Worm (Caenorhabditis elegans) whole organism, L1 larva: Measurements from ENCODE around the gene F35D2.1.
A peak's percentile ranks its signal among the peaks of the same experiment; 100 is the strongest.

Source experiments
- C04F5.9 ChIP-seq: sonication (generic microtip); optimal IDR thresholded peaks from 2 replicates; lab custom pipeline; 2016; ENCODE audit warnings: missing genetic modification characterization, missing compliant biosample characterization
- C16A3.4 ChIP-seq: fragments of 150-350 bp; optimal IDR thresholded peaks from 2 replicates; lab custom pipeline; 2014; ENCODE audit warnings: missing biosample characterization, missing genetic modification characterization
- F16B12.6 ChIP-seq: fragments of 150-350 bp; optimal IDR thresholded peaks from 2 replicates; lab custom pipeline; 2014; ENCODE audit warnings: missing biosample characterization, missing genetic modification characterization
- Y116A8C.19 ChIP-seq: sonication (generic microtip); optimal IDR thresholded peaks from 2 replicates; lab custom pipeline; 2016; ENCODE audit warnings: missing compliant biosample characterization, missing genetic modification characterization, borderline replicate concordance
- alr-1 ChIP-seq: fragments of 200-800 bp; sonication (Bioruptor generic); optimal IDR thresholded peaks from 2 replicates; lab custom pipeline; 2018; ENCODE audit warnings: borderline replicate concordance, mild to moderate bottlenecking, missing genetic modification characterization, missing compliant biosample characterization
- blmp-1 ChIP-seq: fragments of 150-350 bp; optimal IDR thresholded peaks from 2 replicates; lab custom pipeline; 2014; ENCODE audit warnings: missing biosample characterization, missing genetic modification characterization
- ceh-63 ChIP-seq: fragments of 200-800 bp; sonication (Bioruptor generic); optimal IDR thresholded peaks from 2 replicates; lab custom pipeline; 2018; ENCODE audit warnings: mild to moderate bottlenecking, missing genetic modification characterization, missing compliant biosample characterization
- ceh-8 ChIP-seq: fragments of 200-800 bp; sonication (Bioruptor generic); optimal IDR thresholded peaks from 2 replicates; lab custom pipeline; 2018; ENCODE audit warnings: mild to moderate bottlenecking, missing genetic modification characterization, moderate library complexity, missing compliant biosample characterization
- ces-1 ChIP-seq: fragments of 150-350 bp; optimal IDR thresholded peaks from 2 replicates; lab custom pipeline; 2014; ENCODE audit warnings: missing biosample characterization, missing genetic modification reagents, missing genetic modification characterization
- dsc-1 ChIP-seq: sonication (generic microtip); optimal IDR thresholded peaks from 2 replicates; lab custom pipeline; 2016; ENCODE audit warnings: mild to moderate bottlenecking, missing genetic modification characterization, missing compliant biosample characterization
- efl-1 ChIP-seq, 4 experiments: fragments of 150-350 bp; optimal IDR thresholded peaks in 3 of 4; peaks in 1 of 4; 1 replicate in 1 of 4; 2 replicates in 3 of 4; lab custom pipeline; 2014; ENCODE audit warnings: missing biosample characterization in 2 of 4, missing genetic modification characterization in 2 of 4, missing genetic modification reagents in 2 of 4
- efl-3 ChIP-seq: fragments of 200-800 bp; sonication (Bioruptor generic); optimal IDR thresholded peaks from 2 replicates; lab custom pipeline; 2018; ENCODE audit warnings: mild to moderate bottlenecking, missing genetic modification characterization, missing compliant biosample characterization
- egl-13 ChIP-seq: sonication (generic microtip); optimal IDR thresholded peaks from 2 replicates; lab custom pipeline; 2016; ENCODE audit warnings: missing genotype, missing genetic modification reagents, missing genetic modification characterization, missing compliant biosample characterization
- elt-2 ChIP-seq: sonication (generic microtip); optimal IDR thresholded peaks from 2 replicates; lab custom pipeline; 2016; ENCODE audit warnings: missing genetic modification characterization, mild to moderate bottlenecking, inconsistent platforms, missing compliant biosample characterization, missing genetic modification reagents
- elt-3 ChIP-seq, 6 experiments: fragments of 150-350 bp in 1 of 6; sonication (generic microtip); optimal IDR thresholded peaks; 2 replicates each; lab custom pipeline; 2017 to 2018; ENCODE audit warnings: missing biosample characterization in 6 of 6, missing genetic modification characterization in 6 of 6, inconsistent platforms in 1 of 6
- fkh-4 ChIP-seq: sonication (generic microtip); optimal IDR thresholded peaks from 2 replicates; lab custom pipeline; 2016; ENCODE audit warnings: missing compliant biosample characterization, missing genetic modification characterization, borderline replicate concordance
- fkh-8 ChIP-seq: sonication (generic microtip); optimal IDR thresholded peaks from 2 replicates; lab custom pipeline; 2016; ENCODE audit warnings: mild to moderate bottlenecking, missing genetic modification characterization, missing compliant biosample characterization
- hpl-2 ChIP-seq: fragments of 150-350 bp; optimal IDR thresholded peaks from 2 replicates; lab custom pipeline; 2014; ENCODE audit warnings: missing biosample characterization, missing genetic modification reagents, missing genetic modification characterization
- lin-14 ChIP-seq: fragments of 200-800 bp; sonication (Bioruptor generic); optimal IDR thresholded peaks from 2 replicates; lab custom pipeline; 2018; ENCODE audit warnings: mild to moderate bottlenecking, missing genetic modification characterization, moderate library complexity, missing compliant biosample characterization
- lin-15B ChIP-seq: fragments of 150-350 bp; sonication (generic microtip); optimal IDR thresholded peaks from 3 replicates; lab custom pipeline; 2014; ENCODE audit warnings: missing biosample characterization, missing genetic modification characterization
- lin-35 ChIP-seq, 2 experiments: fragments of 150-350 bp; optimal IDR thresholded peaks; 2 replicates each; lab custom pipeline; 2014; ENCODE audit warnings: missing biosample characterization in 2 of 2, missing genetic modification characterization in 2 of 2, missing genetic modification reagents in 2 of 2
- lin-39 ChIP-seq: fragments of 150-350 bp; optimal IDR thresholded peaks from 2 replicates; lab custom pipeline; 2014; ENCODE audit warnings: missing biosample characterization, missing genetic modification reagents, missing genetic modification characterization
- lir-3 ChIP-seq: sonication (generic microtip); optimal IDR thresholded peaks from 2 replicates; lab custom pipeline; 2016; ENCODE audit warnings: mild to moderate bottlenecking, missing genetic modification characterization, moderate library complexity, missing compliant biosample characterization; ENCODE audit not compliant: poor library complexity
- mab-9 ChIP-seq: fragments of 200-800 bp; sonication (Bioruptor generic); IDR thresholded peaks from 2 replicates; pipeline ENCODE4 v1.3.6; 2022; ENCODE audit warnings: missing genetic modification reagents, missing genetic modification characterization, missing compliant biosample characterization
- mdl-1 ChIP-seq, 2 experiments: fragments of 150-350 bp; optimal IDR thresholded peaks; 2 replicates each; lab custom pipeline; 2014 to 2017; ENCODE audit warnings: missing biosample characterization in 2 of 2, missing genetic modification characterization in 2 of 2, inconsistent platforms in 1 of 2
- mep-1 ChIP-seq: fragments of 150-350 bp; optimal IDR thresholded peaks from 2 replicates; lab custom pipeline; 2014; ENCODE audit warnings: missing biosample characterization, missing genetic modification characterization
- nhr-12 ChIP-seq: sonication (generic microtip); optimal IDR thresholded peaks from 2 replicates; lab custom pipeline; 2017; ENCODE audit warnings: missing biosample characterization, missing genetic modification characterization
- nhr-19 ChIP-seq: fragments of 200-800 bp; sonication (Bioruptor generic); conservative IDR thresholded peaks from 2 replicates; pipeline ENCODE4 v1.3.6; 2022; ENCODE audit warnings: missing genetic modification characterization, missing compliant biosample characterization
- nhr-20 ChIP-seq: sonication (generic microtip); optimal IDR thresholded peaks from 2 replicates; lab custom pipeline; 2016; ENCODE audit warnings: mild to moderate bottlenecking, missing genetic modification characterization, missing compliant biosample characterization
- nhr-28 ChIP-seq: fragments of 150-350 bp; optimal IDR thresholded peaks from 2 replicates; lab custom pipeline; 2014; ENCODE audit warnings: missing biosample characterization, missing genetic modification characterization
- nhr-47 ChIP-seq: sonication (generic microtip); optimal IDR thresholded peaks from 2 replicates; lab custom pipeline; 2016; ENCODE audit warnings: mild to moderate bottlenecking, missing genetic modification characterization, moderate library complexity, missing compliant biosample characterization
- nhr-71 ChIP-seq: sonication (generic microtip); optimal IDR thresholded peaks from 2 replicates; lab custom pipeline; 2016; ENCODE audit warnings: mild to moderate bottlenecking, missing genetic modification characterization, moderate library complexity, missing compliant biosample characterization
- nhr-76 ChIP-seq: sonication (generic microtip); optimal IDR thresholded peaks from 2 replicates; lab custom pipeline; 2017; ENCODE audit warnings: missing biosample characterization, missing genetic modification characterization
- nhr-85 ChIP-seq: sonication (generic microtip); peaks from one replicate; lab custom pipeline; 2016; ENCODE audit warnings: missing genetic modification characterization, inconsistent platforms, missing compliant biosample characterization
- nhr-90 ChIP-seq: sonication (generic microtip); optimal IDR thresholded peaks from 2 replicates; lab custom pipeline; 2016; ENCODE audit warnings: mild to moderate bottlenecking, missing genetic modification characterization, missing compliant biosample characterization; ENCODE audit not compliant: poor library complexity
- pax-3 ChIP-seq: fragments of 200-800 bp; sonication (Bioruptor generic); optimal IDR thresholded peaks from 2 replicates; lab custom pipeline; 2018; ENCODE audit warnings: mild to moderate bottlenecking, missing genetic modification characterization, moderate library complexity, missing compliant biosample characterization
- pqm-1 ChIP-seq: sonication (generic microtip); optimal IDR thresholded peaks from 3 replicates; lab custom pipeline; 2017; ENCODE audit warnings: missing biosample characterization, missing genetic modification characterization
- rnt-1 ChIP-seq: sonication (generic microtip); optimal IDR thresholded peaks from 2 replicates; lab custom pipeline; 2016; ENCODE audit warnings: mild to moderate bottlenecking, missing genetic modification characterization, moderate library complexity, missing compliant biosample characterization
- skn-1 ChIP-seq: fragments of 150-350 bp; optimal IDR thresholded peaks from 2 replicates; lab custom pipeline; 2014; ENCODE audit warnings: missing biosample characterization, missing genetic modification characterization
- snpc-4 ChIP-seq: fragments of 150-350 bp; optimal IDR thresholded peaks from 2 replicates; lab custom pipeline; 2014; ENCODE audit warnings: missing biosample characterization, missing genetic modification characterization
- snu-23 ChIP-seq: sonication (generic microtip); optimal IDR thresholded peaks from 2 replicates; lab custom pipeline; 2016; ENCODE audit warnings: missing genetic modification characterization, missing compliant biosample characterization
- sox-4 ChIP-seq: sonication (generic microtip); optimal IDR thresholded peaks from 2 replicates; lab custom pipeline; 2016; ENCODE audit warnings: missing genetic modification characterization, missing compliant biosample characterization
- swsn-7 ChIP-seq: sonication (generic microtip); optimal IDR thresholded peaks from 2 replicates; lab custom pipeline; 2016; ENCODE audit warnings: missing genetic modification characterization, missing compliant biosample characterization
- unc-98 ChIP-seq: fragments of 200-800 bp; sonication (Bioruptor generic); IDR thresholded peaks from 2 replicates; pipeline ENCODE4 v1.3.6; 2022; ENCODE audit warnings: missing genetic modification characterization, missing compliant biosample characterization
- vab-15 ChIP-seq: sonication (generic microtip); optimal IDR thresholded peaks from 2 replicates; lab custom pipeline; 2017; ENCODE audit warnings: missing genotype, mild to moderate bottlenecking, missing genetic modification characterization, missing compliant biosample characterization
- zip-4 ChIP-seq: fragments of 200-800 bp; sonication (Bioruptor generic); optimal IDR thresholded peaks from 2 replicates; lab custom pipeline; 2018; ENCODE audit warnings: mild to moderate bottlenecking, missing genetic modification characterization, moderate library complexity, missing compliant biosample characterization
- ztf-4 ChIP-seq: fragments of 150-350 bp; optimal IDR thresholded peaks from 2 replicates; lab custom pipeline; 2014; ENCODE audit warnings: missing biosample characterization, missing genetic modification characterization

The F35D2.1 gene

ce11 chrII:7549035-7549434, 26.7 kb upstream of the F35D2.1 start, which contains the start of gene tph-1:
TSS of gene tph-1 (plus strand) at chrII:7549335.
- TF ChIP-seq skn-1 (no peak), elt-2 (tag; lab: Kevin White, UChicago) (no peak), F16B12.6 (tag; lab: Kevin White, UChicago) (no peak), fkh-4 (tag; lab: Kevin White, UChicago) (no peak), mab-9 (GFP tag; lab: Robert Waterston, UW) (no peak), egl-13 (tag; lab: Kevin White, UChicago) (no peak), lir-3 (no peak), efl-1 (optimal IDR thresholded peaks at IDR 0.05; lab: Kevin White, UChicago) (no peak), efl-1 (GFP tag; optimal IDR thresholded peaks at IDR 0.05 in 1 of 2; lab: Kevin White, UChicago) (no peak), ceh-8 (GFP tag; lab: Kevin White, UChicago) (no peak), hpl-2 (no peak), nhr-76 (tag; lab: Kevin White, UChicago) (no peak)

ce11 chrII:7553806-7554205, 21.9 kb upstream of the F35D2.1 start, which contains the start of gene ZK1290.10:
TSS of gene ZK1290.10 (minus strand) at chrII:7553906.
- TF ChIP-seq F16B12.6 (tag; lab: Kevin White, UChicago) (no peak), zip-4 (no peak), skn-1 (no peak), hpl-2 (no peak), ztf-4 (no peak), sox-4 (tag; lab: Kevin White, UChicago) (no peak), unc-98 (GFP tag; lab: Robert Waterston, UW) (no peak), dsc-1 (tag; lab: Kevin White, UChicago) (no peak), alr-1 (tag; lab: Kevin White, UChicago) (no peak), nhr-47 (tag; lab: Kevin White, UChicago) (no peak)

- TF ChIP-seq skn-1 (peak; percentile 2), lin-35 (GFP tag; optimal IDR thresholded peaks at IDR 0.05; lab: Kevin White, UChicago) (peak in 1 of 2 experiments; percentile 64), pax-3 (tag; lab: Kevin White, UChicago) (no peak), ceh-63 (GFP tag; lab: Kevin White, UChicago) (no peak), unc-98 (GFP tag; lab: Robert Waterston, UW) (no peak), rnt-1 (tag; lab: Kevin White, UChicago) (no peak), mep-1 (tag; lab: Kevin White, UChicago) (peak; percentile 0), fkh-8 (tag; lab: Kevin White, UChicago) (no peak), nhr-76 (tag; lab: Kevin White, UChicago) (no peak), C16A3.4 (tag; lab: Kevin White, UChicago) (no peak), elt-3 (tag; optimal IDR thresholded peaks at IDR 0.05; lab: Kevin White, UChicago) (peak in 1 of 6 experiments; percentile 32), nhr-12 (no peak), nhr-28 (tag; lab: Kevin White, UChicago) (no peak), vab-15 (tag; lab: Kevin White, UChicago) (no peak), C04F5.9 (no peak), lin-14 (GFP tag; lab: Kevin White, UChicago) (peak; percentile 70), zip-4 (no peak), pqm-1 (tag; lab: Kevin White, UChicago) (peak; percentile 32), snpc-4 (tag; lab: Kevin White, UChicago) (no peak), lin-15B (tag; lab: Kevin White, UChicago) (no peak), swsn-7 (tag; lab: Kevin White, UChicago) (no peak), lin-39 (tag; lab: Kevin White, UChicago) (no peak), elt-2 (tag; lab: Kevin White, UChicago) (peak; percentile 94), nhr-20 (peak; percentile 58), efl-3 (no peak), sox-4 (tag; lab: Kevin White, UChicago) (no peak), mdl-1 (tag; optimal IDR thresholded peaks at IDR 0.05; lab: Kevin White, UChicago) (peak in 1 of 2 experiments; percentile 39), nhr-71 (tag; lab: Kevin White, UChicago) (peak; percentile 45), ces-1 (no peak), nhr-19 (GFP tag; lab: Robert Waterston, UW) (peak; percentile 27; the same call in 1 of the 2 replicates), nhr-90 (peak; percentile 37), hpl-2 (no peak), nhr-85 (peak; percentile 53), Y116A8C.19 (tag; lab: Kevin White, UChicago) (no peak), snu-23 (GFP tag; lab: Kevin White, UChicago) (peak; percentile 33), blmp-1 (tag; lab: Kevin White, UChicago) (peak; percentile 36)
- TF ChIP-seq, all 84 proteins: peak for 15
These were observed 20.9 kb upstream of the F35D2.1 start for ce11 chrII:7554716-7555247.
